Worm (Caenorhabditis elegans) whole organism, late embryonic: ENCODE measurements around the gene calu-1.

Experiments used
- C08G9.2 ChIP-seq: sonication (generic microtip); optimal IDR thresholded peaks from 2 replicates; lab custom pipeline; 2016; ENCODE audit warnings: mild to moderate bottlenecking, missing genetic modification characterization, moderate library complexity, missing compliant biosample characterization
- ama-1 ChIP-seq: fragments of 150-350 bp; optimal IDR thresholded peaks from 2 replicates; lab custom pipeline; 2014
- ceh-19 ChIP-seq: fragments of 200-800 bp; sonication (Bioruptor generic); optimal IDR thresholded peaks from 2 replicates; lab custom pipeline; 2018; ENCODE audit warnings: mild to moderate bottlenecking, missing genetic modification characterization, missing compliant biosample characterization
- elt-2 ChIP-seq: sonication (generic microtip); optimal IDR thresholded peaks from 2 replicates; lab custom pipeline; 2016; ENCODE audit warnings: missing genetic modification reagents, missing genetic modification characterization, missing compliant biosample characterization
- nhr-11 ChIP-seq: fragments of 150-350 bp; optimal IDR thresholded peaks from 2 replicates; lab custom pipeline; 2014; ENCODE audit warnings: missing biosample characterization, missing genetic modification characterization

DNA sequence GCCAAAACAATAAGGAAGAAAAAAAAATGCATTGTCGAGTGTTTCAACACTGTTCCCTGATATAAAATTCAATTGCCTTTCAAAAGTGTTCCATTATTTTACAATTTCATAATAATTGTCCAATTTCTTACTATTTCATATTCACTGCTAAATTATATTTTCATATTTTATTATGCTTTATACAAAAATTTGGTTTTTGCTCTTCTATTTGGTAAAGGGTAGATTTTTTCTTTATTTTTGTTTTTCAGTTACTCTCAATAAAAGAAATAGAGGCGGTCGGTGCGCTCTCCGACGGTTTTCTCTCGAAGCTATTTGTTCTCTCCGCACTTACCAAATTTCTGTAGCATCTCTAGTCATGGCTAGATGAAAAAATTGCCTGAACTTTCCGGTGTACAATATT, 46.9 kb upstream of the calu-1 start, which contains the start of gene sek-3:
- TF ChIP-seq nhr-11 (tag; lab: Kevin White, UChicago): no peak
- no peak for TF ChIP-seq ama-1
- no peak for TF ChIP-seq elt-2 (tag; lab: Kevin White, UChicago)
- TF ChIP-seq ceh-19 (GFP tag; lab: Kevin White, UChicago): no peak
- no peak for TF ChIP-seq C08G9.2 (tag; lab: Kevin White, UChicago)
